Worm (Caenorhabditis elegans): Measurements from ENCODE around the gene K07H8.8.
A peak's percentile ranks its signal among the peaks of the same experiment; 100 is the strongest.

Gene K07H8.8

DNA sequence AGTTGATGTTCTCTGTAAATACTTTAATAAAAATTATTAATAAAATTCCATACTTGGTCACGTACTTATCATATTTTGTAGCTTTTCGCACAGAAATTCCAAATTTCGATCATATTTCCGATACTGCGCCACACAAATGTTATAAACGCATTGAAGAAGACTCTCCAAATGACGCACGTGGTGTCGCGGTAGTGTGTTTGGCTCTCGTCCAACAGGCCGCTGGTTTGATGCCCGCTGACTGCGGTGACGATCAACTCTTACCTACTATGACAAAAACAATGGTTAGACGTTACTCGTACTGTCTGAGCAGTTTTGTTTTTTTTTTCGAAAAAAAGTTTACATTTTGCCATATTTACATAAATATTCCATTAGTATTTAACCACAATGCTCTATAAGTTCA is 15.4 kb downstream of the K07H8.8 start (continued):
- TF ChIP-seq cebp-2 (GFP tag; IDR thresholded peaks at IDR 0.05) (0 out of 2 replicates have a peak, but pooled peaks have one; percentile 35), ceh-27 (GFP tag; optimal IDR thresholded peaks at IDR 0.05) (peak; percentile 71), Y53F4B.3 (GFP tag; IDR thresholded peaks at IDR 0.05) (peak; percentile 78), F57A8.1 (GFP tag; optimal IDR thresholded peaks at IDR 0.05) (peak; percentile 75), sdz-38 (tag; optimal IDR thresholded peaks at IDR 0.05) (no peak), D2030.7 (GFP tag; IDR thresholded peaks at IDR 0.05) (peak; percentile 77), dox-1 (GFP tag; IDR thresholded peaks at IDR 0.05) (no peak; the same call in 1 of the 2 replicates), cebp-1 (GFP tag; IDR thresholded peaks at IDR 0.05) (no peak), cebp-1 (tag; optimal IDR thresholded peaks at IDR 0.05) (peak; percentile 80), bed-2 (GFP tag; IDR thresholded peaks at IDR 0.05) (no peak), F39B2.1 (GFP tag; IDR thresholded peaks at IDR 0.05) (no peak), efl-1 (GFP tag; optimal IDR thresholded peaks at IDR 0.05) (peak; percentile 7), F22D6.2 (tag; optimal IDR thresholded peaks at IDR 0.05) (peak; percentile 53), snpc-1.3 (tag; optimal IDR thresholded peaks at IDR 0.05; ENCODE audit: insufficient read depth) (peak; percentile 89), unc-62 (GFP tag; optimal IDR thresholded peaks at IDR 0.05) (no peak), ztf-18 (tag; optimal IDR thresholded peaks at IDR 0.05) (peak; percentile 80), unc-130 (GFP tag; optimal IDR thresholded peaks at IDR 0.05) (peak; percentile 77), mes-4 (tag; optimal IDR thresholded peaks at IDR 0.05) (peak; percentile 85), nhr-90 (tag; optimal IDR thresholded peaks at IDR 0.05) (peak; percentile 96), mel-28 (tag; optimal IDR thresholded peaks at IDR 0.05; ENCODE audit: borderline replicate concordance) (peak; percentile 88), Y95B8A.8 (GFP tag; IDR thresholded peaks at IDR 0.05) (peak; percentile 42; the same call in 1 of the 2 replicates), F57C9.4 (tag; optimal IDR thresholded peaks at IDR 0.05) (peak; percentile 54), hmg-20 (GFP tag; IDR thresholded peaks at IDR 0.05) (no peak; the same call in 1 of the 2 replicates), lin-40 (tag; optimal IDR thresholded peaks at IDR 0.05) (peak; percentile 75), nhr-120 (GFP tag; IDR thresholded peaks at IDR 0.05) (0 out of 2 replicates have a peak, but pooled peaks have one; percentile 51), let-526 (GFP tag; IDR thresholded peaks at IDR 0.05) (peak; percentile 66; the same call in 1 of the 2 replicates), him-1 (tag; optimal IDR thresholded peaks at IDR 0.05) (peak; percentile 98), ztf-26 (tag; optimal IDR thresholded peaks at IDR 0.05) (peak; percentile 82), ztf-28 (GFP tag; IDR thresholded peaks at IDR 0.05) (peak; percentile 67; the same call in 1 of the 2 replicates), dpff-1 (tag; optimal IDR thresholded peaks at IDR 0.05) (peak; percentile 52), ekl-4 (GFP tag; IDR thresholded peaks at IDR 0.05) (peak; percentile 56; the same call in 1 of the 2 replicates), hsf-1 (GFP tag; IDR thresholded peaks at IDR 0.05) (peak; percentile 63), rpc-1 (optimal IDR thresholded peaks at IDR 0.05) (peak; percentile 94), rpc-1 (tag; optimal IDR thresholded peaks at IDR 0.05) (peak; percentile 99), attf-3 (GFP tag; conservative IDR thresholded peaks at IDR 0.05) (peak; percentile 47; the same call in 1 of the 2 replicates), F23B12.7 (tag; optimal IDR thresholded peaks at IDR 0.05; ENCODE audit: insufficient read depth) (peak; percentile 92), pha-4 (tag; optimal IDR thresholded peaks at IDR 0.05) (no peak), gei-17 (GFP tag; optimal IDR thresholded peaks at IDR 0.05) (no peak), madf-8 (GFP tag; conservative IDR thresholded peaks at IDR 0.05) (no peak), pbrm-1 (GFP tag; IDR thresholded peaks at IDR 0.05) (peak; percentile 79), aptf-3 (GFP tag; IDR thresholded peaks at IDR 0.05) (no peak; the same call in 1 of the 2 replicates), T26A5.8 (tag; optimal IDR thresholded peaks at IDR 0.05) (peak; percentile 68), aptf-2 (GFP tag; conservative IDR thresholded peaks at IDR 0.05) (no peak), Y53G8AR.9 (GFP tag; conservative IDR thresholded peaks at IDR 0.05) (0 out of 2 replicates have a peak, but pooled peaks have one; percentile 35), madf-10 (tag; optimal IDR thresholded peaks at IDR 0.05) (peak; percentile 85), egrh-3 (GFP tag; IDR thresholded peaks at IDR 0.05) (0 out of 2 replicates have a peak, but pooled peaks have one; percentile 32), lir-1 (GFP tag; conservative IDR thresholded peaks at IDR 0.05) (0 out of 2 replicates have a peak, but pooled peaks have one; percentile 34), K11D2.4 (GFP tag; IDR thresholded peaks at IDR 0.05) (peak; percentile 56; the same call in 1 of the 2 replicates), ceh-58 (GFP tag; IDR thresholded peaks at IDR 0.05) (0 out of 2 replicates have a peak, but pooled peaks have one; percentile 71)
